Fruit fly (Drosophila melanogaster) whole organism, embryonic: ENCODE measurements around the gene Frq2.

Experiments
- Aef1 ChIP-seq: fragments of 200-800 bp; sonication (Bioruptor generic); IDR thresholded peaks from 3 replicates; pipeline ENCODE4 v1.3.6; 2022; ENCODE audit warnings: missing biosample characterization, missing genetic modification characterization
- Bgb ChIP-seq: fragments of 200-800 bp; sonication (Bioruptor generic); IDR thresholded peaks from 2 replicates; pipeline ENCODE4 v1.3.6; 2022; ENCODE audit warnings: missing biosample characterization, missing genetic modification characterization; ENCODE audit not compliant: partially characterized antibody
- CG10267 ChIP-seq: fragments of 200-800 bp; sonication (Bioruptor generic); optimal IDR thresholded peaks from 2 replicates; lab custom pipeline; 2018; ENCODE audit warnings: missing biosample characterization, mild to moderate bottlenecking, missing genetic modification characterization, moderate library complexity
- CG10431 ChIP-seq: fragments of 200-800 bp; sonication (Bioruptor generic); optimal IDR thresholded peaks from 3 replicates; lab custom pipeline; 2018; ENCODE audit warnings: missing biosample characterization, mild to moderate bottlenecking, missing genetic modification characterization
- CG10654 ChIP-seq: fragments of 200-800 bp; sonication (Bioruptor generic); optimal IDR thresholded peaks from 2 replicates; lab custom pipeline; 2016; ENCODE audit warnings: missing biosample characterization, missing genetic modification characterization
- CG13287 ChIP-seq: fragments of 200-800 bp; sonication (Bioruptor generic); IDR thresholded peaks from 2 replicates; pipeline ENCODE4 v1.3.6; 2022; ENCODE audit warnings: missing biosample characterization, missing genetic modification characterization; ENCODE audit not compliant: partially characterized antibody
- CG14667 ChIP-seq: fragments of 200-800 bp; sonication (Bioruptor generic); IDR thresholded peaks from 2 replicates; pipeline ENCODE4 v1.3.6; 2022; ENCODE audit warnings: missing biosample characterization, missing genetic modification characterization
- CG15011 ChIP-seq: fragments of 200-800 bp; sonication (Bioruptor generic); optimal IDR thresholded peaks from 3 replicates; lab custom pipeline; 2018; ENCODE audit warnings: missing biosample characterization, mild to moderate bottlenecking, missing genetic modification characterization
- CG15269 ChIP-seq: fragments of 200-800 bp; sonication (Bioruptor generic); optimal IDR thresholded peaks from 2 replicates; lab custom pipeline; 2018; ENCODE audit warnings: missing biosample characterization, mild to moderate bottlenecking, missing genetic modification characterization, moderate library complexity
- CG18011 ChIP-seq: fragments of 200-800 bp; sonication (Bioruptor generic); optimal IDR thresholded peaks from 2 replicates; lab custom pipeline; 2017; ENCODE audit warnings: missing biosample characterization, missing genetic modification characterization, mild to moderate bottlenecking, moderate library complexity, missing genotype
- CG2199 ChIP-seq: fragments of 200-800 bp; sonication (Bioruptor generic); IDR thresholded peaks from 3 replicates; pipeline ENCODE4 v1.3.6; 2022; ENCODE audit warnings: missing biosample characterization, missing genetic modification characterization
- CG2678 ChIP-seq: fragments of 200-800 bp; sonication (Bioruptor generic); optimal IDR thresholded peaks from 3 replicates; lab custom pipeline; 2019; ENCODE audit warnings: missing biosample characterization, mild to moderate bottlenecking, missing genetic modification characterization, moderate library complexity
- CG2712 ChIP-seq: fragments of 200-800 bp; optimal IDR thresholded peaks from 3 replicates; lab custom pipeline; 2019; ENCODE audit warnings: missing biosample characterization, mild to moderate bottlenecking, missing genetic modification characterization, moderate library complexity
- CG32767 ChIP-seq: fragments of 200-800 bp; sonication (Bioruptor generic); IDR thresholded peaks from 2 replicates; pipeline ENCODE4 v1.3.6; 2022; ENCODE audit warnings: missing biosample characterization, missing genetic modification characterization
- CG34422 ChIP-seq: fragments of 200-800 bp; sonication (Bioruptor generic); IDR thresholded peaks from 3 replicates; pipeline ENCODE4 v1.3.6; 2022; ENCODE audit warnings: missing biosample characterization, missing genetic modification characterization
- CG5180 ChIP-seq: fragments of 200-800 bp; sonication (Bioruptor generic); optimal IDR thresholded peaks from 3 replicates; lab custom pipeline; 2017; ENCODE audit warnings: missing biosample characterization, missing genetic modification characterization, mild to moderate bottlenecking, moderate library complexity, missing genetic modification reagents
- CG6272 ChIP-seq: fragments of 200-800 bp; sonication (Bioruptor generic); IDR thresholded peaks from 2 replicates; pipeline ENCODE4 v1.3.6; 2022; ENCODE audit warnings: missing biosample characterization, missing genetic modification characterization
- CG6683 ChIP-seq: fragments of 200-800 bp; sonication (Bioruptor generic); optimal IDR thresholded peaks from 2 replicates; lab custom pipeline; 2017; ENCODE audit warnings: missing biosample characterization, mild to moderate bottlenecking, missing genetic modification characterization, missing genetic modification reagents
- CG7786 ChIP-seq: fragments of 200-800 bp; sonication (Bioruptor generic); optimal IDR thresholded peaks from 2 replicates; lab custom pipeline; 2016; ENCODE audit warnings: missing biosample characterization, missing genetic modification characterization
- CG9932 ChIP-seq: fragments of 200-800 bp; sonication (Bioruptor generic); IDR thresholded peaks from 2 replicates; pipeline ENCODE4 v1.3.6; 2022; ENCODE audit warnings: missing biosample characterization, missing genetic modification characterization
- CHES-1-like ChIP-seq: fragments of 200-800 bp; sonication (Bioruptor generic); optimal IDR thresholded peaks from 2 replicates; lab custom pipeline; 2016; ENCODE audit warnings: missing biosample characterization, missing genetic modification characterization
- Camta ChIP-seq: fragments of 200-800 bp; sonication (Bioruptor generic); optimal IDR thresholded peaks from 2 replicates; lab custom pipeline; 2016; ENCODE audit warnings: missing biosample characterization, missing genetic modification characterization
- Dad ChIP-seq: fragments of 200-800 bp; sonication (Bioruptor generic); optimal IDR thresholded peaks from 3 replicates; lab custom pipeline; 2016; ENCODE audit warnings: missing biosample characterization, missing genetic modification characterization
- Dp ChIP-seq: fragments of 200-800 bp; sonication (Bioruptor generic); optimal IDR thresholded peaks from 2 replicates; lab custom pipeline; 2018; ENCODE audit warnings: missing biosample characterization, mild to moderate bottlenecking, missing genetic modification characterization, moderate library complexity
- Ets65A ChIP-seq: fragments of 200-800 bp; sonication (Bioruptor generic); peaks from one replicate; lab custom pipeline; 2016; ENCODE audit warnings: missing biosample characterization, missing genetic modification characterization
- Gug ChIP-seq: fragments of 200-800 bp; sonication (Bioruptor generic); IDR thresholded peaks from 4 replicates; pipeline ENCODE4 v1.3.6; 2022; ENCODE audit warnings: missing biosample characterization, missing genetic modification characterization
- HLH54F ChIP-seq: fragments of 200-800 bp; sonication (Bioruptor generic); optimal IDR thresholded peaks from 3 replicates; lab custom pipeline; 2016; ENCODE audit warnings: missing biosample characterization, missing genetic modification characterization
- NFAT ChIP-seq: fragments of 200-800 bp; sonication (Bioruptor generic); IDR thresholded peaks from 2 replicates; pipeline ENCODE4 v1.3.6; 2022; ENCODE audit warnings: missing biosample characterization, missing genetic modification characterization
- amos ChIP-seq: fragments of 200-800 bp; sonication (Bioruptor generic); IDR thresholded peaks from 2 replicates; pipeline ENCODE4 v1.3.6; 2022; ENCODE audit warnings: missing biosample characterization, missing genetic modification characterization; ENCODE audit not compliant: partially characterized antibody
- ase ChIP-seq: fragments of 200-800 bp; sonication (Bioruptor generic); IDR thresholded peaks from 3 replicates; pipeline ENCODE4 v1.3.6; 2022; ENCODE audit warnings: missing biosample characterization, missing genetic modification characterization
- bbx ChIP-seq: fragments of 200-800 bp; sonication (Bioruptor generic); IDR thresholded peaks from 2 replicates; pipeline ENCODE4 v1.3.6; 2022; ENCODE audit warnings: missing biosample characterization, missing genetic modification characterization; ENCODE audit not compliant: partially characterized antibody
- bsh ChIP-seq, 2 experiments: fragments of 200-800 bp; sonication (Bioruptor generic); optimal IDR thresholded peaks; 2 replicates each; lab custom pipeline; 2017 to 2018; ENCODE audit warnings: mild to moderate bottlenecking in 2 of 2, missing biosample characterization in 2 of 2, missing genetic modification characterization in 2 of 2, moderate library complexity in 1 of 2
- dm ChIP-seq: fragments of 200-800 bp; sonication (Bioruptor generic); optimal IDR thresholded peaks from 3 replicates; lab custom pipeline; 2016; ENCODE audit warnings: missing biosample characterization, missing genetic modification characterization
- dpn ChIP-seq, 2 experiments: fragments of 200-800 bp; sonication (Bioruptor generic); optimal IDR thresholded peaks; 3 replicates each; lab custom pipeline; 2016; ENCODE audit warnings: missing biosample characterization in 2 of 2, missing genetic modification characterization in 2 of 2
- jing ChIP-seq: fragments of 200-800 bp; sonication (Bioruptor generic); optimal IDR thresholded peaks from 2 replicates; lab custom pipeline; 2018; ENCODE audit warnings: missing biosample characterization, mild to moderate bottlenecking, missing genetic modification characterization
- jumu ChIP-seq: fragments of 200-800 bp; sonication (Bioruptor generic); optimal IDR thresholded peaks from 3 replicates; lab custom pipeline; 2016; ENCODE audit warnings: missing biosample characterization, missing genetic modification characterization
- lab ChIP-seq: fragments of 200-800 bp; sonication (Bioruptor generic); optimal IDR thresholded peaks from 3 replicates; lab custom pipeline; 2017; ENCODE audit warnings: missing biosample characterization, missing genetic modification characterization, mild to moderate bottlenecking, moderate library complexity, missing genetic modification reagents
- odd ChIP-seq: fragments of 200-800 bp; sonication (Bioruptor generic); optimal IDR thresholded peaks from 2 replicates; lab custom pipeline; 2017; ENCODE audit warnings: missing biosample characterization, mild to moderate bottlenecking, missing genetic modification characterization
- otp ChIP-seq: fragments of 200-800 bp; sonication (Bioruptor generic); IDR thresholded peaks from 3 replicates; pipeline ENCODE4, ENCODE4 v1.3.6; 2022; ENCODE audit warnings: missing biosample characterization, missing genetic modification characterization
- pho ChIP-seq: fragments of 200-800 bp; sonication (Bioruptor generic); optimal IDR thresholded peaks from 2 replicates; lab custom pipeline; 2016; ENCODE audit warnings: missing biosample characterization, missing genetic modification characterization
- psq ChIP-seq: fragments of 200-800 bp; sonication (Bioruptor generic); optimal IDR thresholded peaks from 2 replicates; lab custom pipeline; 2017; ENCODE audit warnings: missing biosample characterization, missing genetic modification characterization
- shn ChIP-seq: fragments of 200-800 bp; sonication (Bioruptor generic); optimal IDR thresholded peaks from 3 replicates; lab custom pipeline; 2016; ENCODE audit warnings: missing biosample characterization, missing genetic modification characterization
- slbo ChIP-seq: fragments of 200-800 bp; sonication (Bioruptor generic); IDR thresholded peaks from 2 replicates; pipeline ENCODE4 v1.3.6; 2022; ENCODE audit warnings: missing biosample characterization, missing genetic modification characterization
- slp2 ChIP-seq: fragments of 200-800 bp; sonication (Bioruptor generic); optimal IDR thresholded peaks from 2 replicates; lab custom pipeline; 2016; ENCODE audit warnings: missing biosample characterization, missing genetic modification characterization
- sna ChIP-seq: fragments of 200-800 bp; sonication (Bioruptor generic); IDR thresholded peaks from 2 replicates; pipeline ENCODE4 v1.3.6; 2022; ENCODE audit warnings: missing biosample characterization, missing genetic modification characterization; ENCODE audit not compliant: partially characterized antibody
- sr ChIP-seq: fragments of 200-800 bp; sonication (Bioruptor generic); IDR thresholded peaks from 3 replicates; pipeline ENCODE4 v1.3.6; 2022; ENCODE audit warnings: missing biosample characterization, missing genetic modification characterization
- tin ChIP-seq: fragments of 200-800 bp; sonication (Bioruptor generic); optimal IDR thresholded peaks from 3 replicates; lab custom pipeline; 2016; ENCODE audit warnings: missing biosample characterization, missing genetic modification characterization
- twi ChIP-seq: fragments of 200-800 bp; optimal IDR thresholded peaks from 2 replicates; lab custom pipeline; 2019; ENCODE audit warnings: missing biosample characterization, mild to moderate bottlenecking, missing genetic modification characterization, moderate library complexity
- zen ChIP-seq: fragments of 200-800 bp; sonication (Bioruptor generic); optimal IDR thresholded peaks from 3 replicates; lab custom pipeline; 2018; ENCODE audit warnings: missing biosample characterization, mild to moderate bottlenecking, missing genetic modification characterization, moderate library complexity
- zf30C ChIP-seq: fragments of 200-800 bp; sonication (Bioruptor generic); optimal IDR thresholded peaks from 3 replicates; lab custom pipeline; 2018; ENCODE audit warnings: missing biosample characterization, mild to moderate bottlenecking, missing genetic modification characterization

The Frq2 gene

DNA sequence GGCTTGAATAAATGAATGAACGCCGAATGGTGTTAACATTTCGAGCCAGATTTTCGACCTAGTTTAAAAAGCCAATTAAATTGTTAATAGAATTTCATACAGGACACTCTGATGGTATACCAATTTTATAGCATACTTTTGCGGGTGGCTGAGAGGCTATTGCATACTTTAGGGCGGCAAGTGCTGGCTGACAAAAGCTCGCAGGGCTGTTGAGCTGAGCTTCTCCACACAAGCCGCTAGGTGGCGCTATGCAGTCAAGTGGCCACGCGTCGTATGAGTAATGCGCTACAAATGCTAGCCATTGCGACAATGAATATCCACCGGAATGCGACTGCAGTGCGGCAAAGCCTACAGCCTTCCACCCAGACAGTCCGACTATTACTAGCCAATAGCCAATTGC, 61.9 kb downstream of the Frq2 start (continued):
- peak; percentile 36; the same call in 1 of the 2 replicates for TF ChIP-seq amos (GFP tag; lab: Robert Waterston, UW)
- no peak for TF ChIP-seq CG15269
- TF ChIP-seq ase (GFP tag; lab: Robert Waterston, UW), result peak; percentile 56; the same call in 1 of the 3 replicates
- TF ChIP-seq CG32767 (GFP tag; lab: Robert Waterston, UW), result no peak
- no peak for TF ChIP-seq CG5180
- TF ChIP-seq Gug (GFP tag; lab: Robert Waterston, UW), result peak; percentile 42; the same call in 1 of the 4 replicates
- peak; percentile 35 for TF ChIP-seq jumu (GFP tag; lab: Kevin White, UChicago)
- peak; percentile 51 for TF ChIP-seq CG9932 (GFP tag; lab: Robert Waterston, UW)
- 0 out of 3 replicates have a peak, but pooled peaks have one; percentile 11 for TF ChIP-seq otp
- TF ChIP-seq CG15011, result no peak
- TF ChIP-seq bbx, result no peak
- TF ChIP-seq Bgb (GFP tag; lab: Robert Waterston, UW), result peak; percentile 48; the same call in 1 of the 2 replicates
- TF ChIP-seq CG2678 (tag; lab: Kevin White, UChicago), result no peak
- TF ChIP-seq psq (GFP tag; lab: Kevin White, UChicago), result no peak
- peak; percentile 14 for TF ChIP-seq Camta (GFP tag; lab: Kevin White, UChicago)
- TF ChIP-seq HLH54F, result peak; percentile 17
- peak; percentile 2 for TF ChIP-seq CG7786 (GFP tag; lab: Kevin White, UChicago)
- peak; percentile 27 for TF ChIP-seq CG2712
- peak; percentile 44 for TF ChIP-seq zen (tag; lab: Kevin White, UChicago)
- TF ChIP-seq odd (GFP tag; lab: Kevin White, UChicago), result no peak
- TF ChIP-seq CG18011, result peak; percentile 97
- TF ChIP-seq twi (tag; lab: Kevin White, UChicago), result no peak
- TF ChIP-seq CG6272 (GFP tag; lab: Robert Waterston, UW), result peak; percentile 37; the same call in 1 of the 2 replicates
- TF ChIP-seq Dp (GFP tag; lab: Kevin White, UChicago), result no peak
- no peak for TF ChIP-seq CG6683
- TF ChIP-seq CG10431, result no peak
- peak; percentile 10; the same call in 1 of the 2 replicates for TF ChIP-seq CG13287 (GFP tag; lab: Robert Waterston, UW)
- peak; percentile 79 for TF ChIP-seq Ets65A (GFP tag; lab: Kevin White, UChicago)
- TF ChIP-seq zf30C (GFP tag; lab: Kevin White, UChicago), result no peak
- peak; percentile 27 for TF ChIP-seq dm (GFP tag; lab: Kevin White, UChicago)
- no peak for TF ChIP-seq jing (GFP tag; lab: Kevin White, UChicago)
- peak in 1 of 2 experiments; percentile 19 for TF ChIP-seq bsh (GFP tag; optimal IDR thresholded peaks at IDR 0.05; lab: Kevin White, UChicago)
- TF ChIP-seq CG2199 (GFP tag; lab: Robert Waterston, UW), result peak; percentile 83; the same call in 2 of the 3 replicates
- TF ChIP-seq CG10267 (tag; lab: Kevin White, UChicago), result peak; percentile 5
- TF ChIP-seq sna (GFP tag; lab: Robert Waterston, UW), result no peak
- TF ChIP-seq sr (GFP tag; lab: Robert Waterston, UW), result no peak
- TF ChIP-seq dpn (GFP tag; optimal IDR thresholded peaks at IDR 0.05; lab: Kevin White, UChicago), result peak in 1 of 2 experiments; percentile 48
- TF ChIP-seq slp2 (GFP tag; lab: Kevin White, UChicago), result peak; percentile 35
- TF ChIP-seq CHES-1-like, result no peak
- TF ChIP-seq slbo (GFP tag; lab: Robert Waterston, UW), result peak; percentile 44
- no peak for TF ChIP-seq CG34422 (GFP tag; lab: Robert Waterston, UW)
- 0 out of 3 replicates have a peak, but pooled peaks have one; percentile 19 for TF ChIP-seq Aef1 (GFP tag; lab: Robert Waterston, UW)
- no peak for TF ChIP-seq pho (GFP tag; lab: Kevin White, UChicago)
- TF ChIP-seq tin, result peak; percentile 36
- peak; percentile 15 for TF ChIP-seq CG10654 (GFP tag; lab: Kevin White, UChicago)
- TF ChIP-seq CG14667 (GFP tag; lab: Robert Waterston, UW), result no peak
- TF ChIP-seq shn (GFP tag; lab: Kevin White, UChicago), result peak; percentile 28
- peak; percentile 12 for TF ChIP-seq lab (GFP tag; lab: Kevin White, UChicago)
- TF ChIP-seq NFAT (GFP tag; lab: Robert Waterston, UW), result peak; percentile 57
- peak; percentile 1 for TF ChIP-seq Dad (GFP tag; lab: Kevin White, UChicago)
